Worm (Caenorhabditis elegans) whole organism, L1 larva: ENCODE measurements around the gene Y55F3AR.2.

Experiments used
- C16A3.4 ChIP-seq: fragments of 150-350 bp; optimal IDR thresholded peaks from 2 replicates; lab custom pipeline; 2014; ENCODE audit warnings: missing biosample characterization, missing genetic modification characterization
- aha-1 ChIP-seq: fragments of 150-350 bp; optimal IDR thresholded peaks from 2 replicates; lab custom pipeline; 2014; ENCODE audit warnings: missing biosample characterization, missing genetic modification characterization
- blmp-1 ChIP-seq: fragments of 150-350 bp; optimal IDR thresholded peaks from 2 replicates; lab custom pipeline; 2014; ENCODE audit warnings: missing biosample characterization, missing genetic modification characterization
- ceh-90 ChIP-seq: sonication (generic microtip); optimal IDR thresholded peaks from 2 replicates; lab custom pipeline; 2016; ENCODE audit warnings: missing genetic modification characterization, missing compliant biosample characterization
- ces-1 ChIP-seq: fragments of 150-350 bp; optimal IDR thresholded peaks from 2 replicates; lab custom pipeline; 2014; ENCODE audit warnings: missing biosample characterization, missing genetic modification reagents, missing genetic modification characterization
- dsc-1 ChIP-seq: sonication (generic microtip); optimal IDR thresholded peaks from 2 replicates; lab custom pipeline; 2016; ENCODE audit warnings: mild to moderate bottlenecking, missing genetic modification characterization, missing compliant biosample characterization
- efl-1 ChIP-seq, 4 experiments: fragments of 150-350 bp; optimal IDR thresholded peaks in 3 of 4; peaks in 1 of 4; 1 replicate in 1 of 4; 2 replicates in 3 of 4; lab custom pipeline; 2014; ENCODE audit warnings: missing biosample characterization in 2 of 4, missing genetic modification characterization in 2 of 4, missing genetic modification reagents in 2 of 4
- efl-3 ChIP-seq: fragments of 200-800 bp; sonication (Bioruptor generic); optimal IDR thresholded peaks from 2 replicates; lab custom pipeline; 2018; ENCODE audit warnings: mild to moderate bottlenecking, missing genetic modification characterization, missing compliant biosample characterization
- ets-5 ChIP-seq: fragments of 200-800 bp; sonication (Bioruptor generic); IDR thresholded peaks from 2 replicates; pipeline ENCODE4 v1.3.6; 2022; ENCODE audit warnings: missing genetic modification characterization, missing compliant biosample characterization
- fkh-10 ChIP-seq: sonication (generic microtip); optimal IDR thresholded peaks from 2 replicates; lab custom pipeline; 2017; ENCODE audit warnings: missing biosample characterization, missing genetic modification reagents, missing genetic modification characterization
- fkh-8 ChIP-seq: sonication (generic microtip); optimal IDR thresholded peaks from 2 replicates; lab custom pipeline; 2016; ENCODE audit warnings: mild to moderate bottlenecking, missing genetic modification characterization, missing compliant biosample characterization
- fos-1 ChIP-seq: fragments of 150-350 bp; optimal IDR thresholded peaks from 2 replicates; lab custom pipeline; 2014; ENCODE audit warnings: missing biosample characterization, missing genetic modification characterization
- grh-1 ChIP-seq: fragments of 200-800 bp; sonication (Bioruptor generic); IDR thresholded peaks from 2 replicates; pipeline ENCODE4 v1.3.6; 2022; ENCODE audit warnings: missing genetic modification reagents, missing genetic modification characterization, missing compliant biosample characterization
- hlh-17 ChIP-seq: fragments of 200-800 bp; sonication (Bioruptor generic); optimal IDR thresholded peaks from 2 replicates; lab custom pipeline; 2018; ENCODE audit warnings: missing genetic modification characterization, mild to moderate bottlenecking, missing compliant biosample characterization, moderate library complexity, borderline replicate concordance
- irx-1 ChIP-seq: sonication (generic microtip); optimal IDR thresholded peaks from 2 replicates; lab custom pipeline; 2016; ENCODE audit warnings: missing genetic modification characterization, missing compliant biosample characterization
- isw-1 ChIP-seq: fragments of 200-800 bp; sonication (Bioruptor generic); IDR thresholded peaks from 2 replicates; pipeline ENCODE4 v1.3.6; 2022; ENCODE audit warnings: missing genetic modification characterization, missing compliant biosample characterization
- lin-13 ChIP-seq: fragments of 150-350 bp; optimal IDR thresholded peaks from 2 replicates; lab custom pipeline; 2014; ENCODE audit warnings: missing biosample characterization, missing genetic modification reagents, missing genetic modification characterization
- lin-14 ChIP-seq: fragments of 200-800 bp; sonication (Bioruptor generic); optimal IDR thresholded peaks from 2 replicates; lab custom pipeline; 2018; ENCODE audit warnings: mild to moderate bottlenecking, missing genetic modification characterization, moderate library complexity, missing compliant biosample characterization
- lin-35 ChIP-seq, 2 experiments: fragments of 150-350 bp; optimal IDR thresholded peaks; 2 replicates each; lab custom pipeline; 2014; ENCODE audit warnings: missing biosample characterization in 2 of 2, missing genetic modification characterization in 2 of 2, missing genetic modification reagents in 2 of 2
- lin-39 ChIP-seq: fragments of 150-350 bp; optimal IDR thresholded peaks from 2 replicates; lab custom pipeline; 2014; ENCODE audit warnings: missing biosample characterization, missing genetic modification reagents, missing genetic modification characterization
- lir-3 ChIP-seq: sonication (generic microtip); optimal IDR thresholded peaks from 2 replicates; lab custom pipeline; 2016; ENCODE audit warnings: mild to moderate bottlenecking, missing genetic modification characterization, moderate library complexity, missing compliant biosample characterization; ENCODE audit not compliant: poor library complexity
- lsy-2 ChIP-seq, 2 experiments: fragments of 150-350 bp; optimal IDR thresholded peaks; 2 replicates each; lab custom pipeline; 2014; ENCODE audit warnings: missing biosample characterization in 2 of 2, missing genetic modification characterization in 2 of 2
- nhr-12 ChIP-seq: sonication (generic microtip); optimal IDR thresholded peaks from 2 replicates; lab custom pipeline; 2017; ENCODE audit warnings: missing biosample characterization, missing genetic modification characterization
- nhr-237 ChIP-seq: fragments of 150-350 bp; optimal IDR thresholded peaks from 2 replicates; lab custom pipeline; 2014; ENCODE audit warnings: missing biosample characterization, missing genetic modification characterization
- nhr-28 ChIP-seq: fragments of 150-350 bp; optimal IDR thresholded peaks from 2 replicates; lab custom pipeline; 2014; ENCODE audit warnings: missing biosample characterization, missing genetic modification characterization
- nhr-71 ChIP-seq: sonication (generic microtip); optimal IDR thresholded peaks from 2 replicates; lab custom pipeline; 2016; ENCODE audit warnings: mild to moderate bottlenecking, missing genetic modification characterization, moderate library complexity, missing compliant biosample characterization
- pag-3 ChIP-seq: sonication (generic microtip); optimal IDR thresholded peaks from 2 replicates; lab custom pipeline; 2017; ENCODE audit warnings: missing genetic modification characterization, mild to moderate bottlenecking, missing compliant biosample characterization, antibody characterized with exemption, borderline replicate concordance; ENCODE audit not compliant: insufficient read depth
- pax-3 ChIP-seq: fragments of 200-800 bp; sonication (Bioruptor generic); optimal IDR thresholded peaks from 2 replicates; lab custom pipeline; 2018; ENCODE audit warnings: mild to moderate bottlenecking, missing genetic modification characterization, moderate library complexity, missing compliant biosample characterization
- skn-1 ChIP-seq: fragments of 150-350 bp; optimal IDR thresholded peaks from 2 replicates; lab custom pipeline; 2014; ENCODE audit warnings: missing biosample characterization, missing genetic modification characterization
- swsn-7 ChIP-seq: sonication (generic microtip); optimal IDR thresholded peaks from 2 replicates; lab custom pipeline; 2016; ENCODE audit warnings: missing genetic modification characterization, missing compliant biosample characterization
- ztf-11 ChIP-seq, 2 experiments: sonication (generic microtip); optimal IDR thresholded peaks; 2 replicates each; lab custom pipeline; 2016 to 2017; ENCODE audit warnings: missing genetic modification characterization in 2 of 2, missing biosample characterization in 1 of 2, missing compliant biosample characterization in 1 of 2

Y55F3AR.2 gene

ce11 chrIV:1118566-1118965, 24.2 kb downstream of the Y55F3AR.2 start, which contains the start of gene srx-13:
srx-13 (minus strand) TSS chrIV:1118666.
- TF ChIP-seq ces-1 (no peak), lir-3 (tag; lab: Kevin White, UChicago) (no peak), aha-1 (tag; lab: Kevin White, UChicago) (no peak), irx-1 (tag; lab: Kevin White, UChicago) (no peak), fkh-8 (tag; lab: Kevin White, UChicago) (peak; percentile 63), fkh-10 (GFP tag; lab: Kevin White, UChicago) (no peak)
- TF ChIP-seq, all 84 proteins: peak for 1

DNA sequence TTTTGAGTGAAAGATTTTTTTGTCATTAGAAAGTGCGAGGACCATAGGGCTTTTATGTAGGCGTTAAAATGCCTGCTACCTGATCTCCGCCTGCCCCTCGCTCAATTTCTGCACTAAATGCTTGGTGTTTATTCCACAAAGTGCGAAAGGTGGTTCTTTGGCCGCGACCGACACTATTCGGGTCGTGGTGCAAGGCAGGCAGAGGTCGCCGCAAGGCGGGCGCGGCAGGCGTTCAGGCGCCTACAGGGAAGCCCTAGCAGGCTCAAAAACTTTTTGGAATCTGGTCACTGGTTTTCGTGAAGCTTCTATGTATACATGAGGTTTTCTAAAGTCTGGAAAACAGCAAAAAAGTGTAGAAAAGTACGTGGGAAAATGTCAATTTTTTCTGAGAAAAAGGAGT, 26.5 kb downstream of the Y55F3AR.2 start:
- no peak for TF ChIP-seq efl-1 (optimal IDR thresholded peaks at IDR 0.05; lab: Kevin White, UChicago)
- TF ChIP-seq efl-1 (GFP tag; optimal IDR thresholded peaks at IDR 0.05 in 1 of 2; lab: Kevin White, UChicago) = peak in 1 of 2 experiments; percentile 19
- no peak for TF ChIP-seq lsy-2 (tag; optimal IDR thresholded peaks at IDR 0.05; lab: Kevin White, UChicago)
- TF ChIP-seq, all 84 proteins: peak for 1

DNA sequence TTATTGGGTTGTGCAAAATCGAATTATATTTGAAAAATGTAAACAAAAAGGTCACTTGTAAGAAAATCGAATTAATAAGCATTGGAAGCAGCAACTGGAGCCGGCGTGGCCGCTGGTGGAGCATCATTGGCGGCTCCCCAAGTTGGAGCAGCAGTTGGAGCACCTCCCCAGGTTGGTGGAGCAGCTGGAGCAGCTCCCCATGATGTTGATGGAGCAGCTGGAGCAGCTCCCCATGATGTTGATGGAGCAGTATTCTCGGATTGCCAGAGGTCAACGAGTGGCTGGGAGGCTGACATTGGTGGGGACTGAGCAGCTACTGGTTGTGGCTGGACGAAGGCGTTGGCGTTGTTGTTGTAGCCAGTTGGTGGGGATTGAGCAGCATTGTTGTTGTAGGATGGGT, 27.2 kb downstream of the Y55F3AR.2 start:
- TF ChIP-seq ets-5 (GFP tag; lab: Robert Waterston, UW) = no peak
- no peak for TF ChIP-seq lin-13
- no peak for TF ChIP-seq C16A3.4 (tag; lab: Kevin White, UChicago)
- no peak for TF ChIP-seq pag-3 (tag; lab: Kevin White, UChicago)
- TF ChIP-seq nhr-12 (tag; lab: Kevin White, UChicago) = no peak
- TF ChIP-seq isw-1 (GFP tag; lab: Robert Waterston, UW) = no peak

- TF ChIP-seq efl-1 (optimal IDR thresholded peaks at IDR 0.05; lab: Kevin White, UChicago) (no peak), efl-1 (GFP tag; optimal IDR thresholded peaks at IDR 0.05 in 1 of 2; lab: Kevin White, UChicago) (peak in 1 of 2 experiments; percentile 19), nhr-71 (tag; lab: Kevin White, UChicago) (no peak)
- TF ChIP-seq, all 84 proteins: peak for 1
Observed at ce11 chrIV:1123357-1123756, 29.0 kb downstream of the Y55F3AR.2 start.

- TF ChIP-seq efl-1 (optimal IDR thresholded peaks at IDR 0.05; lab: Kevin White, UChicago) = no peak
- TF ChIP-seq efl-1 (GFP tag; optimal IDR thresholded peaks at IDR 0.05 in 1 of 2; lab: Kevin White, UChicago) = no peak
- no peak for TF ChIP-seq ztf-11 (tag; optimal IDR thresholded peaks at IDR 0.05; lab: Kevin White, UChicago)
- no peak for TF ChIP-seq efl-3 (GFP tag; lab: Kevin White, UChicago)
Observed at ce11 chrIV:1124741-1125140, 30.4 kb downstream of the Y55F3AR.2 start, which contains the start of gene perm-4. perm-4 (minus strand) TSS chrIV:1125107.

DNA sequence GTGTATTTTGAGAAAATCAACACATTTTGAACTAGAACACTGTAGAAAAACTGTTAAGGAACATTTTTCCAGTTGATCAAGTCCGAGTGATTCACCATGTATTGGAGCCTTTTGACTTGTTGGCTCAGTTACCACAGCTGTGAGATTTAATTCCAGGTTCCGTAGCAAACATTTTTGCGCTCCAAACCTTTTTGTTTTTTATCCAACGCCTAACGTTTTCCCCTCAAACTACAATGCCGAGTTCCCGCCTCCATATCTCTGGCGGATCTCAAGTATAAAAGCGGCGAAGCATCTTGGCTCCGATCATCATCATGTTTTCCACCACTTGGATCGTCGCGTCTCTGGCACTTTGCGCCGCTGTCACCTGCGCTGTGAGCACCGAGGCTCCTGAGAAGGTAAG, 32.1 kb downstream of the Y55F3AR.2 start, which contains the start of gene perm-2:
TSS of gene perm-2 (plus strand) at position 301 of the 400 bp plus-strand sequence.
- TF ChIP-seq blmp-1 (tag; lab: Kevin White, UChicago) = no peak

DNA sequence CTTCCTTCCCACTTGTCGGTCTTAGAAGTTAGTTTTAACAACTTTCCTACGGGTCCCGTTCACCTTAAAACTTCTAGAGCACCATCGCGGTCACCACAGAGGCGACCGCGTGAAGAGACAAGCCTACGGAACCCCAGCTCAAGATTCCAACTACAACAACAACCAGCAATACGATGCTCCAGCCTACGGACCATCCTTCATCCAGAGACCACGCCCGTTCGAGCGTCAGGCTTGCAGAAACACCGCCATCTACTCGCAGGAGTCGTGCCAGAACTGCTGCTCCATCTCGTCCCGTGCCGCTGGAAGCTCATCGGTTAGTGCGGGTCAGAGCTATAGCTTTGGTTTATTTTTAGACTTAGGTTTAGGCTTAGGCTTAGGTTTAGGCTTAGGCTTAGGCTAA, 33.5 kb downstream of the Y55F3AR.2 start:
- TF ChIP-seq aha-1 (tag; lab: Kevin White, UChicago) (no peak), skn-1 (tag; lab: Kevin White, UChicago) (no peak), lin-14 (GFP tag; lab: Kevin White, UChicago) (no peak), swsn-7 (tag; lab: Kevin White, UChicago) (no peak), blmp-1 (tag; lab: Kevin White, UChicago) (no peak), grh-1 (GFP tag; lab: Robert Waterston, UW) (no peak), lir-3 (tag; lab: Kevin White, UChicago) (no peak), nhr-28 (tag; lab: Kevin White, UChicago) (no peak), ces-1 (no peak), lin-35 (GFP tag; optimal IDR thresholded peaks at IDR 0.05; lab: Kevin White, UChicago) (no peak), fos-1 (no peak)
- TF ChIP-seq, all 84 proteins: peak for 0

DNA sequence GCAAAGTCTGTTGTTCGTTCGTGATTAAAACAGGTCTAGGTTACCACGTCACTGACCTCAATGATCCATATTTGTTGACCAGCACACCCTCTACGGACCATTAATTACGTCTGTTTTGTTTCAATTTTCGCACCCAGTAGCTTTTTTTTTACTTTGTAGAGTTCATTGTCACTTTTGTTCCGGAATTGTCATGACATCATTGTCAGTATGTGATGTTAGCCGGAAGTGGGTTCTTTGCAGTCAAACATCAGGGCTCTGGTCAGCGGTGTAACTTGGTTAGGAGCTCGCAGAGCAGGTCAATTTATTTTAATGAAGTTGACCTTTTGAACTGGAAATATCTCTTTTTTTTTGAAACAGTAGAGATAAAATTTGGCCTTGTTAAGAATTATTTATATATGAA, 42.3 kb downstream of the Y55F3AR.2 start, which contains the start of gene C44B12.6:
TSS of gene C44B12.6 (minus strand) at position 101 of the 400 bp plus-strand sequence.
- TF ChIP-seq hlh-17 (GFP tag; lab: Kevin White, UChicago) (no peak), nhr-237 (tag; lab: Kevin White, UChicago) (no peak), nhr-28 (tag; lab: Kevin White, UChicago) (no peak), C16A3.4 (tag; lab: Kevin White, UChicago) (no peak), lin-39 (tag; lab: Kevin White, UChicago) (no peak), fkh-10 (GFP tag; lab: Kevin White, UChicago) (no peak), fkh-8 (tag; lab: Kevin White, UChicago) (no peak), ceh-90 (no peak), pax-3 (tag; lab: Kevin White, UChicago) (no peak), lin-35 (GFP tag; optimal IDR thresholded peaks at IDR 0.05; lab: Kevin White, UChicago) (no peak), dsc-1 (tag; lab: Kevin White, UChicago) (no peak), lin-14 (GFP tag; lab: Kevin White, UChicago) (no peak), irx-1 (tag; lab: Kevin White, UChicago) (no peak)
